Fruit fly (Drosophila melanogaster) whole organism, prepupa: Measurements from ENCODE around the gene CG46270.

ENCODE experiments used
- Blimp-1 ChIP-seq: fragments of 200-800 bp; sonication (Bioruptor generic); optimal IDR thresholded peaks from 3 replicates; lab custom pipeline; 2017; ENCODE audit warnings: missing biosample characterization, missing genetic modification characterization, mild to moderate bottlenecking, moderate library complexity, missing genetic modification reagents
- CG10631 ChIP-seq: fragments of 200-800 bp; sonication (Bioruptor generic); optimal IDR thresholded peaks from 2 replicates; lab custom pipeline; 2016; ENCODE audit warnings: missing biosample characterization, missing genetic modification characterization
- CG10669 ChIP-seq: fragments of 200-800 bp; sonication (Bioruptor generic); optimal IDR thresholded peaks from 3 replicates; lab custom pipeline; 2018; ENCODE audit warnings: missing biosample characterization, mild to moderate bottlenecking, missing genetic modification characterization, moderate library complexity
- CG11294 ChIP-seq: fragments of 200-800 bp; sonication (Bioruptor generic); IDR thresholded peaks from 2 replicates; pipeline ENCODE4 v1.3.6; 2022; ENCODE audit warnings: missing biosample characterization, missing genetic modification characterization
- CG11762 ChIP-seq: fragments of 200-800 bp; sonication (Bioruptor generic); optimal IDR thresholded peaks from 3 replicates; lab custom pipeline; 2016; ENCODE audit warnings: missing biosample characterization, missing genetic modification characterization; ENCODE audit not compliant: insufficient read depth
- CG11902 ChIP-seq: fragments of 200-800 bp; sonication (Bioruptor generic); optimal IDR thresholded peaks from 3 replicates; lab custom pipeline; 2016; ENCODE audit warnings: missing biosample characterization, missing genetic modification characterization
- CG15336 ChIP-seq: fragments of 200-800 bp; sonication (Bioruptor generic); IDR thresholded peaks from 2 replicates; pipeline ENCODE4 v1.3.6; 2022; ENCODE audit warnings: missing biosample characterization, missing genetic modification characterization
- CG1621 ChIP-seq: fragments of 200-800 bp; sonication (Bioruptor generic); optimal IDR thresholded peaks from 3 replicates; lab custom pipeline; 2018; ENCODE audit warnings: missing biosample characterization, mild to moderate bottlenecking, missing genetic modification characterization
- CG16779 ChIP-seq: fragments of 200-800 bp; sonication (Bioruptor generic); optimal IDR thresholded peaks from 3 replicates; lab custom pipeline; 2017; ENCODE audit warnings: missing biosample characterization, mild to moderate bottlenecking, missing genetic modification characterization
- CG31627 ChIP-seq: fragments of 200-800 bp; sonication (Bioruptor generic); optimal IDR thresholded peaks from 3 replicates; lab custom pipeline; 2016; ENCODE audit warnings: missing biosample characterization, missing genetic modification characterization
- CG32006 ChIP-seq: fragments of 200-800 bp; sonication (Bioruptor generic); optimal IDR thresholded peaks from 3 replicates; lab custom pipeline; 2017; ENCODE audit warnings: missing biosample characterization, mild to moderate bottlenecking, missing genetic modification characterization
- CG3919 ChIP-seq: fragments of 200-800 bp; sonication (Bioruptor generic); optimal IDR thresholded peaks from 3 replicates; lab custom pipeline; 2016; ENCODE audit warnings: missing biosample characterization, missing genetic modification characterization
- CG4318 ChIP-seq: fragments of 200-800 bp; sonication (Bioruptor generic); optimal IDR thresholded peaks from 3 replicates; lab custom pipeline; 2017; ENCODE audit warnings: missing biosample characterization, mild to moderate bottlenecking, missing genetic modification characterization
- CG6163 ChIP-seq: fragments of 200-800 bp; sonication (Bioruptor generic); IDR thresholded peaks from 3 replicates; pipeline ENCODE4 v1.3.6; 2022; ENCODE audit warnings: missing biosample characterization, missing genetic modification characterization
- CG6276 ChIP-seq: fragments of 200-800 bp; sonication (Bioruptor generic); optimal IDR thresholded peaks from 2 replicates; lab custom pipeline; 2017; ENCODE audit warnings: missing biosample characterization, mild to moderate bottlenecking, missing genetic modification characterization
- CG6808 ChIP-seq: fragments of 200-800 bp; sonication (Bioruptor generic); optimal IDR thresholded peaks from 3 replicates; lab custom pipeline; 2017; ENCODE audit warnings: missing biosample characterization, missing genetic modification characterization, mild to moderate bottlenecking, moderate library complexity, missing genetic modification reagents
- CG6854 ChIP-seq: fragments of 200-800 bp; sonication (Bioruptor generic); optimal IDR thresholded peaks from 2 replicates; lab custom pipeline; 2017; ENCODE audit warnings: missing biosample characterization, mild to moderate bottlenecking, missing genetic modification characterization
- CG8119 ChIP-seq: fragments of 200-800 bp; sonication (Bioruptor generic); IDR thresholded peaks from 3 replicates; pipeline ENCODE4 v1.3.6; 2022; ENCODE audit warnings: missing biosample characterization, missing genetic modification characterization
- CG8632 ChIP-seq: fragments of 200-800 bp; sonication (Bioruptor generic); optimal IDR thresholded peaks from 3 replicates; lab custom pipeline; 2016; ENCODE audit warnings: missing biosample characterization, missing genetic modification characterization
- Eip75B ChIP-seq: fragments of 200-800 bp; sonication (Bioruptor generic); optimal IDR thresholded peaks from 3 replicates; lab custom pipeline; 2016; ENCODE audit warnings: missing biosample characterization, missing genetic modification characterization
- Eip78C ChIP-seq: fragments of 200-800 bp; sonication (Bioruptor generic); peaks from one replicate; lab custom pipeline; 2016; ENCODE audit warnings: missing biosample characterization, missing genetic modification characterization
- Eip93F ChIP-seq: fragments of 200-800 bp; sonication (Bioruptor generic); optimal IDR thresholded peaks from 2 replicates; lab custom pipeline; 2016; ENCODE audit warnings: missing biosample characterization, mild to moderate bottlenecking, missing genetic modification characterization
- Ets96B ChIP-seq: fragments of 200-800 bp; optimal IDR thresholded peaks from 2 replicates; lab custom pipeline; 2019; ENCODE audit warnings: missing biosample characterization, mild to moderate bottlenecking, missing genetic modification characterization, moderate library complexity
- Gug ChIP-seq: fragments of 200-800 bp; sonication (Bioruptor generic); IDR thresholded peaks from 2 replicates; pipeline ENCODE4 v1.3.6; 2022; ENCODE audit warnings: missing biosample characterization, missing genetic modification characterization
- Hr38 ChIP-seq: sonication (Bioruptor generic); optimal IDR thresholded peaks from 2 replicates; lab custom pipeline; 2016; ENCODE audit warnings: missing biosample characterization, missing genetic modification characterization
- Hr39 ChIP-seq: fragments of 200-800 bp; sonication (Bioruptor generic); optimal IDR thresholded peaks from 2 replicates; lab custom pipeline; 2016; ENCODE audit warnings: missing biosample characterization, missing genetic modification characterization
- Hr4 ChIP-seq: fragments of 200-800 bp; sonication (Bioruptor generic); optimal IDR thresholded peaks from 3 replicates; lab custom pipeline; 2016; ENCODE audit warnings: missing biosample characterization, missing genetic modification characterization
- Lpt ChIP-seq: fragments of 200-800 bp; sonication (Bioruptor generic); optimal IDR thresholded peaks from 3 replicates; lab custom pipeline; 2016; ENCODE audit warnings: missing biosample characterization, missing genetic modification characterization
- Met ChIP-seq: fragments of 200-800 bp; sonication (Bioruptor generic); optimal IDR thresholded peaks from 3 replicates; lab custom pipeline; 2016; ENCODE audit warnings: missing biosample characterization, missing genetic modification characterization
- OdsH ChIP-seq: fragments of 200-800 bp; sonication (Bioruptor generic); optimal IDR thresholded peaks from 3 replicates; lab custom pipeline; 2016; ENCODE audit warnings: missing biosample characterization, missing genetic modification characterization
- Smox ChIP-seq: fragments of 200-800 bp; sonication (Bioruptor generic); optimal IDR thresholded peaks from 3 replicates; lab custom pipeline; 2016; ENCODE audit warnings: missing biosample characterization, missing genetic modification characterization
- Sox102F ChIP-seq: fragments of 200-800 bp; sonication (Bioruptor generic); optimal IDR thresholded peaks from 2 replicates; lab custom pipeline; 2016; ENCODE audit warnings: missing biosample characterization, mild to moderate bottlenecking, missing genetic modification characterization
- Sox14 ChIP-seq: fragments of 200-800 bp; sonication (Bioruptor generic); optimal IDR thresholded peaks from 3 replicates; lab custom pipeline; 2016; ENCODE audit warnings: missing biosample characterization, missing genetic modification characterization
- achi ChIP-seq: fragments of 200-800 bp; sonication (Bioruptor generic); optimal IDR thresholded peaks from 3 replicates; lab custom pipeline; 2016; ENCODE audit warnings: missing biosample characterization, missing genetic modification characterization
- cyc ChIP-seq: fragments of 200-800 bp; sonication (Bioruptor generic); optimal IDR thresholded peaks from 3 replicates; lab custom pipeline; 2016; ENCODE audit warnings: missing biosample characterization, missing genetic modification characterization
- dac ChIP-seq: fragments of 200-800 bp; sonication (Bioruptor generic); optimal IDR thresholded peaks from 2 replicates; lab custom pipeline; 2017; ENCODE audit warnings: missing biosample characterization, mild to moderate bottlenecking, missing genetic modification characterization
- dsx ChIP-seq: fragments of 200-800 bp; optimal IDR thresholded peaks from 3 replicates; lab custom pipeline; 2019; ENCODE audit warnings: missing biosample characterization, mild to moderate bottlenecking, missing genetic modification characterization, moderate library complexity; ENCODE audit not compliant: poor library complexity, severe bottlenecking
- eg ChIP-seq: fragments of 200-800 bp; sonication (Bioruptor generic); IDR thresholded peaks from 3 replicates; pipeline ENCODE4 v1.3.6; 2022; ENCODE audit warnings: missing biosample characterization, missing genetic modification characterization
- esn ChIP-seq: fragments of 200-800 bp; sonication (Bioruptor generic); optimal IDR thresholded peaks from 2 replicates; lab custom pipeline; 2016; ENCODE audit warnings: missing biosample characterization, mild to moderate bottlenecking, missing genetic modification characterization, moderate library complexity
- fd59A ChIP-seq: fragments of 200-800 bp; sonication (Bioruptor generic); optimal IDR thresholded peaks from 2 replicates; lab custom pipeline; 2017; ENCODE audit warnings: missing biosample characterization, mild to moderate bottlenecking, missing genetic modification characterization, missing genetic modification reagents
- fd85E ChIP-seq: fragments of 200-800 bp; sonication (Bioruptor generic); optimal IDR thresholded peaks from 3 replicates; lab custom pipeline; 2016; ENCODE audit warnings: missing biosample characterization, missing genetic modification characterization
- fkh ChIP-seq: fragments of 200-800 bp; sonication (Bioruptor generic); optimal IDR thresholded peaks from 3 replicates; lab custom pipeline; 2017; ENCODE audit warnings: missing biosample characterization, mild to moderate bottlenecking, missing genetic modification characterization, moderate library complexity
- lz ChIP-seq: fragments of 200-800 bp; sonication (Bioruptor generic); optimal IDR thresholded peaks from 3 replicates; lab custom pipeline; 2016; ENCODE audit warnings: missing biosample characterization, missing genetic modification characterization
- salr ChIP-seq, 2 experiments: fragments of 200-800 bp; sonication (Bioruptor generic); optimal IDR thresholded peaks; 3 replicates each; lab custom pipeline; 2016 to 2018; ENCODE audit warnings: missing biosample characterization in 2 of 2, missing genetic modification characterization in 2 of 2, mild to moderate bottlenecking in 1 of 2
- spab ChIP-seq: fragments of 200-800 bp; sonication (Bioruptor generic); optimal IDR thresholded peaks from 2 replicates; lab custom pipeline; 2017; ENCODE audit warnings: missing biosample characterization, mild to moderate bottlenecking, missing genetic modification characterization, missing genetic modification reagents
- ss ChIP-seq, 2 experiments: fragments of 200-800 bp; sonication (Bioruptor generic); optimal IDR thresholded peaks; 2 replicates in 1 of 2; 3 replicates in 1 of 2; lab custom pipeline; 2017 to 2018; ENCODE audit warnings: mild to moderate bottlenecking in 2 of 2, missing biosample characterization in 2 of 2, missing genetic modification characterization in 2 of 2, moderate library complexity in 1 of 2
- svp ChIP-seq: fragments of 200-800 bp; sonication (Bioruptor generic); peaks from one replicate; lab custom pipeline; 2016; ENCODE audit warnings: missing biosample characterization, missing genetic modification characterization
- topi ChIP-seq: fragments of 200-800 bp; sonication (Bioruptor generic); optimal IDR thresholded peaks from 3 replicates; lab custom pipeline; 2016; ENCODE audit warnings: missing biosample characterization, missing genetic modification characterization
- vri ChIP-seq: fragments of 200-800 bp; sonication (Bioruptor generic); optimal IDR thresholded peaks from 3 replicates; lab custom pipeline; 2016; ENCODE audit warnings: missing biosample characterization, mild to moderate bottlenecking, missing genetic modification characterization

CG46270 gene

dm6 chr3R:10475949-10476348 is 47.7 kb upstream of the CG46270 start (continued):
- peak; percentile 37 for TF ChIP-seq OdsH
- no peak for TF ChIP-seq Hr38 (GFP tag; lab: Kevin White, UChicago)
- no peak for TF ChIP-seq CG10669 (GFP tag; lab: Kevin White, UChicago)
- TF ChIP-seq spab, result peak; percentile 36
- no peak for TF ChIP-seq CG6854 (GFP tag; lab: Kevin White, UChicago)
- peak; percentile 44 for TF ChIP-seq achi (GFP tag; lab: Kevin White, UChicago)
- TF ChIP-seq Gug (GFP tag; lab: Robert Waterston, UW), result no peak
- TF ChIP-seq Smox, result peak; percentile 58
- no peak for TF ChIP-seq fd59A (GFP tag; lab: Kevin White, UChicago)
- TF ChIP-seq ss (GFP tag; optimal IDR thresholded peaks at IDR 0.05; lab: Kevin White, UChicago), result no peak

dm6 chr3R:10471753-10472152 is 43.5 kb upstream of the CG46270 start:
- TF ChIP-seq fd85E (GFP tag; lab: Kevin White, UChicago) (no peak), Hr39 (GFP tag; lab: Kevin White, UChicago) (no peak), esn (GFP tag; lab: Kevin White, UChicago) (no peak), CG10631 (peak; percentile 51), CG6276 (GFP tag; lab: Kevin White, UChicago) (no peak), Sox102F (GFP tag; lab: Kevin White, UChicago) (no peak), Blimp-1 (GFP tag; lab: Kevin White, UChicago) (no peak), dac (GFP tag; lab: Kevin White, UChicago) (no peak), Eip75B (GFP tag; lab: Kevin White, UChicago) (no peak), topi (GFP tag; lab: Kevin White, UChicago) (no peak), fd59A (GFP tag; lab: Kevin White, UChicago) (no peak), dsx (GFP tag; lab: Kevin White, UChicago) (no peak), Sox14 (GFP tag; lab: Kevin White, UChicago) (no peak), Eip93F (GFP tag; lab: Kevin White, UChicago) (no peak), eg (GFP tag; lab: Robert Waterston, UW) (no peak), Hr4 (GFP tag; lab: Kevin White, UChicago) (peak; percentile 16), CG6163 (GFP tag; lab: Robert Waterston, UW) (no peak), achi (GFP tag; lab: Kevin White, UChicago) (peak; percentile 16), spab (peak; percentile 13), lz (GFP tag; lab: Kevin White, UChicago) (no peak), fkh (no peak), CG32006 (GFP tag; lab: Kevin White, UChicago) (peak; percentile 56), Eip78C (GFP tag; lab: Kevin White, UChicago) (peak; percentile 47), CG11762 (no peak), Smox (no peak), svp (GFP tag; lab: Kevin White, UChicago) (no peak), CG8119 (GFP tag; lab: Robert Waterston, UW) (peak; percentile 48; the same call in 2 of the 3 replicates), CG11294 (GFP tag; lab: Robert Waterston, UW) (no peak), CG6854 (GFP tag; lab: Kevin White, UChicago) (no peak), CG15336 (GFP tag; lab: Robert Waterston, UW) (0 out of 2 replicates have a peak, but pooled peaks have one; percentile 30), CG1621 (tag; lab: Kevin White, UChicago) (no peak), cyc (no peak), CG4318 (GFP tag; lab: Kevin White, UChicago) (peak; percentile 8), ss (GFP tag; optimal IDR thresholded peaks at IDR 0.05; lab: Kevin White, UChicago) (no peak), Gug (GFP tag; lab: Robert Waterston, UW) (no peak), vri (GFP tag; lab: Kevin White, UChicago) (no peak), CG10669 (GFP tag; lab: Kevin White, UChicago) (no peak), CG11902 (no peak), Ets96B (tag; lab: Kevin White, UChicago) (peak; percentile 33), CG8632 (GFP tag; lab: Kevin White, UChicago) (no peak), CG6808 (GFP tag; lab: Kevin White, UChicago) (peak; percentile 19), salr (GFP tag; optimal IDR thresholded peaks at IDR 0.05; lab: Kevin White, UChicago) (peak in 1 of 2 experiments; percentile 49), CG16779 (tag; lab: Kevin White, UChicago) (no peak), Lpt (GFP tag; lab: Kevin White, UChicago) (peak; percentile 1), CG3919 (GFP tag; lab: Kevin White, UChicago) (no peak), Met (GFP tag; lab: Kevin White, UChicago) (no peak), CG31627 (GFP tag; lab: Kevin White, UChicago) (no peak)
